Worm (Caenorhabditis elegans): ENCODE data around the gene C36B7.6.

Gene C36B7.6

ce11 chrX:7068400-7068799, 31.7 kb downstream of the C36B7.6 start, which contains the start of gene pdi-6 (continued):
- TF ChIP-seq ceh-20 (GFP tag; IDR thresholded peaks at IDR 0.05) (peak; percentile 83), lir-3 (tag; optimal IDR thresholded peaks at IDR 0.05) (no peak), fos-1 (tag; optimal IDR thresholded peaks at IDR 0.05) (no peak), tag-97 (GFP tag; IDR thresholded peaks at IDR 0.05) (no peak), aly-2 (tag; optimal IDR thresholded peaks at IDR 0.05) (no peak), nhr-111 (GFP tag; optimal IDR thresholded peaks at IDR 0.05) (no peak), Y5F2A.4 (GFP tag; optimal IDR thresholded peaks at IDR 0.05) (no peak), Y105C5A.15 (GFP tag; IDR thresholded peaks at IDR 0.05) (no peak), ceh-32 (tag; optimal IDR thresholded peaks at IDR 0.05; ENCODE audit: poor library complexity) (no peak), zfp-2 (tag; optimal IDR thresholded peaks at IDR 0.05) (peak; percentile 27), zip-11 (GFP tag; IDR thresholded peaks at IDR 0.05) (no peak), daf-8 (GFP tag; IDR thresholded peaks at IDR 0.05) (no peak)

- TF ChIP-seq ceh-82 (tag; optimal IDR thresholded peaks at IDR 0.05) (no peak), nhr-42 (GFP tag; IDR thresholded peaks at IDR 0.05) (no peak), dmd-8 (GFP tag; IDR thresholded peaks at IDR 0.05) (no peak), aha-1 (tag) (peak; percentile 13), set-16 (GFP tag; IDR thresholded peaks at IDR 0.05) (peak; percentile 55; the same call in 1 of the 2 replicates), mes-2 (tag; optimal IDR thresholded peaks at IDR 0.05; ENCODE audit: poor library complexity, severe bottlenecking) (peak; percentile 0), php-3 (GFP tag; IDR thresholded peaks at IDR 0.05) (no peak), dve-1 (tag; optimal IDR thresholded peaks at IDR 0.05; ENCODE audit: insufficient read depth) (no peak)
Observed at ce11 chrX:7067250-7067958, 32.7 kb downstream of the C36B7.6 start.

- TF ChIP-seq mep-1 (tag; optimal IDR thresholded peaks at IDR 0.05) (peak; percentile 8), lsy-2 (tag; optimal IDR thresholded peaks at IDR 0.05) (peak in 1 of 2 experiments; percentile 51), Y75B8A.6 (GFP tag; IDR thresholded peaks at IDR 0.05) (no peak), R02D3.7 (tag; optimal IDR thresholded peaks at IDR 0.05) (no peak), T20F7.1 (GFP tag; optimal IDR thresholded peaks at IDR 0.05) (peak; percentile 10), vab-7 (GFP tag; IDR thresholded peaks at IDR 0.05) (no peak), nhr-102 (tag; optimal IDR thresholded peaks at IDR 0.05) (peak; percentile 9), lin-15B (tag; optimal IDR thresholded peaks at IDR 0.05) (no peak), Y105C5A.15 (GFP tag; IDR thresholded peaks at IDR 0.05) (no peak), F44E2.7 (GFP tag; IDR thresholded peaks at IDR 0.05) (no peak), daf-16 (GFP tag; optimal IDR thresholded peaks at IDR 0.05) (no peak), daf-16 (tag; optimal IDR thresholded peaks at IDR 0.05) (no peak), dve-1 (tag; optimal IDR thresholded peaks at IDR 0.05; ENCODE audit: insufficient read depth) (peak; percentile 9), mes-2 (tag; optimal IDR thresholded peaks at IDR 0.05; ENCODE audit: poor library complexity, severe bottlenecking) (no peak), zfp-2 (tag; optimal IDR thresholded peaks at IDR 0.05) (no peak), aly-2 (tag; optimal IDR thresholded peaks at IDR 0.05) (no peak), nhr-6 (tag; optimal IDR thresholded peaks at IDR 0.05) (no peak), sdz-12 (GFP tag; optimal IDR thresholded peaks at IDR 0.05) (no peak), ceh-20 (GFP tag; IDR thresholded peaks at IDR 0.05) (no peak), aha-1 (tag) (peak; percentile 40), unc-62 (GFP tag; optimal IDR thresholded peaks at IDR 0.05 in 1 of 2) (peak in 1 of 2 experiments; percentile 29), unc-62 (tag; optimal IDR thresholded peaks at IDR 0.05) (no peak), T26A8.4 (GFP tag; IDR thresholded peaks at IDR 0.05) (peak; percentile 41; the same call in 1 of the 2 replicates), hlh-11 (tag; optimal IDR thresholded peaks at IDR 0.05) (no peak), nhr-48 (tag; optimal IDR thresholded peaks at IDR 0.05) (no peak), pqm-1 (tag; optimal IDR thresholded peaks at IDR 0.05) (no peak), daf-8 (GFP tag; IDR thresholded peaks at IDR 0.05) (no peak), nhr-28 (tag; optimal IDR thresholded peaks at IDR 0.05) (no peak), nhr-25 (tag; optimal IDR thresholded peaks at IDR 0.05; ENCODE audit: borderline replicate concordance, insufficient read depth) (no peak), ceh-44 (GFP tag; IDR thresholded peaks at IDR 0.05) (no peak), skn-1 (tag; optimal IDR thresholded peaks at IDR 0.05) (no peak), daf-12 (tag; optimal IDR thresholded peaks at IDR 0.05) (no peak), nhr-42 (GFP tag; IDR thresholded peaks at IDR 0.05) (no peak), saeg-2 (GFP tag; IDR thresholded peaks at IDR 0.05) (no peak), mdt-29 (GFP tag; IDR thresholded peaks at IDR 0.05) (no peak)
Observed at ce11 chrX:7066003-7066402, 34.1 kb downstream of the C36B7.6 start.
